Fruit fly (Drosophila melanogaster): Measurements from ENCODE around the gene Inx2.

The Inx2 gene

dm6 chrX:7011063-7011743 is 12.7 kb downstream of the Inx2 start, which contains the start of the genes cm, sloth1 and sloth2 (continued):
- TF ChIP-seq CG34224 (GFP tag; IDR thresholded peaks at IDR 0.05; ENCODE audit: partially characterized antibody) = peak; percentile 89
- peak; percentile 88 for TF ChIP-seq fu2 (GFP tag; optimal IDR thresholded peaks at IDR 0.05)
- 0 out of 2 replicates have a peak, but pooled peaks have one; percentile 9 for TF ChIP-seq Gsc (GFP tag; IDR thresholded peaks at IDR 0.05)
- peak; percentile 79 for TF ChIP-seq Fer3 (tag; optimal IDR thresholded peaks at IDR 0.05)
- peak; percentile 76; the same call in 1 of the 2 replicates for TF ChIP-seq CG16779 (GFP tag; IDR thresholded peaks at IDR 0.05)
- TF ChIP-seq CG5180 (GFP tag; optimal IDR thresholded peaks at IDR 0.05) = peak; percentile 47
- peak; percentile 71; the same call in 1 of the 2 replicates for TF ChIP-seq aop (GFP tag; IDR thresholded peaks at IDR 0.05)
- TF ChIP-seq sob (GFP tag; IDR thresholded peaks at IDR 0.05) = peak; percentile 92
- no peak for TF ChIP-seq bowl (GFP tag; IDR thresholded peaks at IDR 0.05)
- TF ChIP-seq fd64A (GFP tag; optimal IDR thresholded peaks at IDR 0.05) = no peak
- TF ChIP-seq Hmx (GFP tag; optimal IDR thresholded peaks at IDR 0.05) = peak; percentile 60
- peak; percentile 62 for TF ChIP-seq danr (GFP tag; IDR thresholded peaks at IDR 0.05)
- peak; percentile 79 for TF ChIP-seq amos (GFP tag; IDR thresholded peaks at IDR 0.05; ENCODE audit: partially characterized antibody)
- TF ChIP-seq Dek (tag; optimal IDR thresholded peaks at IDR 0.05) = peak; percentile 81
- peak; percentile 78 for TF ChIP-seq gcm (GFP tag; optimal IDR thresholded peaks at IDR 0.05)
- peak; percentile 87 for TF ChIP-seq CG2712 (tag; optimal IDR thresholded peaks at IDR 0.05)
- peak; percentile 91 for TF ChIP-seq NC2β (GFP tag; optimal IDR thresholded peaks at IDR 0.05)
- TF ChIP-seq sim (GFP tag; IDR thresholded peaks at IDR 0.05) = no peak
- TF ChIP-seq toy (GFP tag; IDR thresholded peaks at IDR 0.05) = peak; percentile 59; the same call in 1 of the 2 replicates
- TF ChIP-seq D19B (GFP tag; optimal IDR thresholded peaks at IDR 0.05) = peak; percentile 54
- TF ChIP-seq Ada2b (GFP tag; IDR thresholded peaks at IDR 0.05) = peak; percentile 86
- TF ChIP-seq Ets97D (GFP tag; optimal IDR thresholded peaks at IDR 0.05) = peak; percentile 86
- peak; percentile 74 for TF ChIP-seq CG14667 (GFP tag; IDR thresholded peaks at IDR 0.05)
- TF ChIP-seq E2f2 (GFP tag; IDR thresholded peaks at IDR 0.05) = peak; percentile 60
- no peak for TF ChIP-seq pan (optimal IDR thresholded peaks at IDR 0.05)
- TF ChIP-seq pan (GFP tag; optimal IDR thresholded peaks at IDR 0.05 in 1 of 2, IDR thresholded peaks at IDR 0.05 in 1 of 2) = peak in 1 of 2 experiments; percentile 88
- TF ChIP-seq Dp (GFP tag; optimal IDR thresholded peaks at IDR 0.05) = no peak
- peak; percentile 83 for TF ChIP-seq CG14050 (GFP tag; IDR thresholded peaks at IDR 0.05)
- peak; percentile 37 for TF ChIP-seq psq (GFP tag; optimal IDR thresholded peaks at IDR 0.05)
- peak; percentile 85 for TF ChIP-seq ind (GFP tag; optimal IDR thresholded peaks at IDR 0.05)
- TF ChIP-seq NC2α (GFP tag; optimal IDR thresholded peaks at IDR 0.05) = peak; percentile 69
- TF ChIP-seq CG12219 (GFP tag; optimal IDR thresholded peaks at IDR 0.05) = peak; percentile 74
- no peak for TF ChIP-seq sr (GFP tag; IDR thresholded peaks at IDR 0.05)
- peak; percentile 88 for TF ChIP-seq CG16813 (GFP tag; IDR thresholded peaks at IDR 0.05; ENCODE audit: partially characterized antibody)
- peak; percentile 92 for TF ChIP-seq CG13424 (tag; optimal IDR thresholded peaks at IDR 0.05)
- TF ChIP-seq CG32772 (GFP tag; IDR thresholded peaks at IDR 0.05) = peak; percentile 90
- TF ChIP-seq crp (GFP tag; optimal IDR thresholded peaks at IDR 0.05) = peak; percentile 62 to 93
- TF ChIP-seq CG4820 (GFP tag; optimal IDR thresholded peaks at IDR 0.05) = peak; percentile 79
- peak; percentile 84 for TF ChIP-seq CG14014 (GFP tag; IDR thresholded peaks at IDR 0.05)
- peak; percentile 82 for TF ChIP-seq Mrtf (GFP tag; IDR thresholded peaks at IDR 0.05)
- peak; percentile 78 for TF ChIP-seq twi (tag; optimal IDR thresholded peaks at IDR 0.05)
- TF ChIP-seq Max (GFP tag; optimal IDR thresholded peaks at IDR 0.05) = peak; percentile 76
- TF ChIP-seq dan (GFP tag; IDR thresholded peaks at IDR 0.05) = peak; percentile 53; the same call in 1 of the 2 replicates
- TF ChIP-seq Oli (tag; optimal IDR thresholded peaks at IDR 0.05) = peak; percentile 72
- no peak for TF ChIP-seq Hr39 (optimal IDR thresholded peaks at IDR 0.05)
- peak; percentile 72 for TF ChIP-seq CG31441 (GFP tag; IDR thresholded peaks at IDR 0.05)
- TF ChIP-seq CG10654 (GFP tag; optimal IDR thresholded peaks at IDR 0.05) = peak; percentile 79
- TF ChIP-seq caup (GFP tag; optimal IDR thresholded peaks at IDR 0.05; ENCODE audit: severe bottlenecking) = peak; percentile 75
- peak; percentile 63 for TF ChIP-seq CG7372 (GFP tag; IDR thresholded peaks at IDR 0.05)
- peak; percentile 80 for TF ChIP-seq fd3F (GFP tag; optimal IDR thresholded peaks at IDR 0.05)
